Worm (Caenorhabditis elegans) whole organism, dauer: ENCODE results near the gene aqp-10.
"Not testable (repeated sequence)": the region's sequence is repeated elsewhere in the genome, so short reads cannot be mapped to it uniquely, and the experiment has no call there.

Experiments
- unc-62 ChIP-seq: sonication (generic microtip); optimal IDR thresholded peaks from 2 replicates; lab custom pipeline; 2017; ENCODE audit warnings: missing biosample characterization, missing genetic modification reagents, missing genetic modification characterization

Gene aqp-10

ce11 chrII:9773892-9774581, 4.4 kb upstream of the aqp-10 start, which contains the start of gene ZK1321.4:
TSS of gene ZK1321.4 (minus strand) at chrII:9773942.
- TF ChIP-seq unc-62 (GFP tag; lab: Kevin White, UChicago): no peak

DNA sequence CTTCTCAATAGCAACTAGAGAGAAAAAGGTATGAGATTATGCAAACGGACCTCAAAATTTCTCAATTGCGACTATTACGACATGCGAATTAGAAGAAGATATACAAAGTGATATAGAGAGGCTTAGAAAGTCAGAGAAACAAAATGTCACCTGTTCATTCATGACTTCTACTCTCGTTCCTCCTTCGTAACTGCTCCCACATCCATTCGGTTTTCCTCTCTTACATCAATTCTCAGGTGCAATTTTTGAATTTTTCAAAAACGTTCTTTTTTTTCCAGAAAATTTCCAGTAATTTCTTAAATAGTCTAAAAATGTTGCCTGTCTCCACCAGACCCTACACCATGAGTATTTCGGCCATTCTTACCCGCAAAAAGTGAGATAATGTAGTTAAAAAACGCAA, 5.0 kb downstream of the aqp-10 start:
- TF ChIP-seq unc-62 (GFP tag; lab: Kevin White, UChicago): no peak

- no peak for TF ChIP-seq unc-62 (GFP tag; lab: Kevin White, UChicago)
These were observed 10.3 kb downstream of the aqp-10 start for ce11 chrII:9759382-9759781.

- TF ChIP-seq unc-62 (GFP tag; lab: Kevin White, UChicago): no peak
These were observed 11.9 kb downstream of the aqp-10 start, which contains the start of gene shk-1 for ce11 chrII:9757651-9758282. TSS of gene shk-1 (plus strand) at chrII:9758232.

- no peak for TF ChIP-seq unc-62 (GFP tag; lab: Kevin White, UChicago)
These were observed 14.2 kb downstream of the aqp-10 start for ce11 chrII:9755425-9755824.

DNA sequence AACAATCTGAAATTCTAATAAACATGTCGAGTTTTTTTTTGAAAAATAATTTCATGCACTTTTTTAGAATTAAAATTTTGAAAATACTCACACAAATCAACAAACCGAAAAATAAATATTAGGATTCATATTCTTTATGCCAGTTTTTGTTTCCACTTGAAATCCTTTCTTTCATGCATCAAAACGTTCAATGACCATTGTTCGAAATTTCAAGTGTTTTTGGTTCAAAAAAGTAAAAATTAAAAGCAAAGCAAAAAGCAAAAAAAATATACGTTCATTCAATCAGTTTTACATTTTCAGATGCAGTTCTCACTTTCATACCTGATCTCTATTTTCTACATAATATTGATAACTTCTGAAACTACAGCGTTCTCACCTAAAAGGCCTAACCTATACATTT, 15.9 kb downstream of the aqp-10 start, which contains the start of gene ZK1321.1:
Gene ZK1321.1 (plus strand): TSS at position 301 of the 400 bp plus-strand sequence.
- no peak for TF ChIP-seq unc-62 (GFP tag; lab: Kevin White, UChicago)

DNA sequence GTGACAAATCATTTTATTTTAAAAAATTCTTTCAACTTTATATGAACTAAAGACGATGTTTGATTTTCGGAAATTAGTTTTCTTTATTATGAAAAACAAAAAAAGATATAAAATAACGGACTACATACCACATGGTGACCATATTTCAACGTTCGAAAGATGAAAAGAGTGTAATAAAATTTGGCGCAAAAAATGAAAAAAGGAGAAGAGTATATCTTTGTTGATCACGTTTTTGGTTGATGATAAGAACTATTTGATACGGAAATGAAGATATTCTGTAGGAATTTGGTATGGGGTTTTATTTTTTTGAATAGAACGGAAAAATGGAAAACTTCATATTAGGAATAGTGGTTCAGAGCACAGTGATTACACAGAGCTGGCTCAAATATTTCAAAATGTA, 16.6 kb downstream of the aqp-10 start, which contains the start of gene Y53C12B.7:
Gene Y53C12B.7 (minus strand): TSS at position 163 of the 400 bp plus-strand sequence.
- TF ChIP-seq unc-62 (GFP tag; lab: Kevin White, UChicago): no peak

DNA sequence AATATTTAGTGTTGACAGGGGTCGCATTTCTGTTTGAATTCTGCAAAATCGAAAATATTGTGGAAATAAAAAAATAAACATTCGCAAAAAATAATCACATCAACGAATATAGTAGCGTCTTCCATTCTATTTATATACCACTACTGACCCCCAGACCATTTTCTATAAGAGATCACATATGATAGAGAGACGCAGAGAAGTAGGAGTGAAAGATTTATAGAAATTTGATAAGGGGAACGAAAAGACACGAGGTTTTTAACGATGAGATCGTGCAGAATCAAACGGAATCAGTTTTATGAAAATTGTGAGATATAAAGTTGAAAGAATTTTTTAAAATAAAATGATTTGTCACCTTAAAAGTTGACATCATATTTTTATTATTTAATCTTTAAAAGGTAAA, 17.4 kb downstream of the aqp-10 start:
- TF ChIP-seq unc-62 (GFP tag; lab: Kevin White, UChicago): no peak

DNA sequence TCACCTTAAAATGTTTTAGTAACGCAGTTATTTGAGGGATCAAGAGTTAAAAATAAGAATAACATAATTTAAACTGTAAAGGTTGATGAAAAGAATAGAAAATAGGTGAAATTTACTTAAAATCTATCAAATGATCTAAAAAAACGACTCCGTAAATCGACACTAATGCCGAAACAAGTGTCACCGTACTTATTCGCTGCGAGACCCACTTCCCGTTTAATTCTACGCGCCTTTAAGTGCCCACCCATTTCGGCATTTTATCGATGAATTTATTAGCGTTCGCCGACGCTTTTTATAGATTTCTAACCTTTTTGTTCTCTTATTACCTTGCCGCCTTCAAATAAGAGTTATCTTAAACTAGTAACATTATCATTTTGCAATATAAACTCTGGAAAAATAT, 23.6 kb downstream of the aqp-10 start, which contains the start of the genes Y53C12B.1 and nos-3:
Gene Y53C12B.1 (minus strand): TSS at position 10 of the 400 bp plus-strand sequence.
Gene nos-3 (plus strand): TSS at position 248 of the 400 bp plus-strand sequence.
- TF ChIP-seq unc-62 (GFP tag; lab: Kevin White, UChicago): no peak

- TF ChIP-seq unc-62 (GFP tag; lab: Kevin White, UChicago): no peak
These were observed 26.9 kb downstream of the aqp-10 start, which contains the start of gene pno-1 for ce11 chrII:9742784-9743183. TSS of gene pno-1 (minus strand) at chrII:9742884.

DNA sequence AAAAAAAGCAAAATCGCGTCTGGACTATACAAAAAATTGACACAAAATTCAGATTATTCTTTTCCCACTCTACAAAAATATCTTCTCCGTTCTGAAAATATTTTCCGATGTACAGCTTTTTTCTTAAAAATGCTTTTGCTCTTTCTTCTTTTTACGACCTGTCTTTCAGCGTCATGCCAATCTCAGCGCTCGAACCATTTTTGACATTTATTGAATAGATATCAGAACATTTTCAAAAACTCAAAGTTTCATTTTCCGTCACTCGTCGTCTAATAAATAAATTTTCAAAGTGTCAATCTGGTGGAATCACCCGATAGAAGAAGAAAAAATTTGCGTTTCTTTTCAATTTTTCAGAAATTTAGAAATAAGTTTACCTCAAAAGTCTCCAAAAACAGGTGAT, 28.2 kb downstream of the aqp-10 start:
- no peak for TF ChIP-seq unc-62 (GFP tag; lab: Kevin White, UChicago)

- TF ChIP-seq unc-62 (GFP tag; lab: Kevin White, UChicago): no peak
These were observed 29.1 kb downstream of the aqp-10 start for ce11 chrII:9740552-9740951.

DNA sequence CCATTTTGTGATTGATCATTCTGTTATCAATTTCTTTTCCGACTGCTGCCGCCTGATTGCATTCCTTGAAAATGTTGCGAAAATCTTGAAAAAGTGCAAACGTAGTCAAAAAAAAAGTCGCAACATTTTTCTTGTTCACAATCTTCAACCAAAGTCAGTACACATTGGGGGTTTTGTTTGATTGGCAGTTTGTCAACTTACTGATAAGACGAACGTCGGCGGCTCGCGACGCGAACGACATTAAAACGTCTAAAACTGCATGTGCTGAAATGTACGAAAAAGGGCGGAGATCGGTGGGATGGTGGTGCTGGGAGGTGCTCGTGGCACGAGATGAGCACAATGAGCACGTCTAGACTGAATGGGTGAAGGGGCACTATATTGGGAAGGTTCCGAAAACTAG, 30.8 kb downstream of the aqp-10 start:
- no peak for TF ChIP-seq unc-62 (GFP tag; lab: Kevin White, UChicago)

DNA sequence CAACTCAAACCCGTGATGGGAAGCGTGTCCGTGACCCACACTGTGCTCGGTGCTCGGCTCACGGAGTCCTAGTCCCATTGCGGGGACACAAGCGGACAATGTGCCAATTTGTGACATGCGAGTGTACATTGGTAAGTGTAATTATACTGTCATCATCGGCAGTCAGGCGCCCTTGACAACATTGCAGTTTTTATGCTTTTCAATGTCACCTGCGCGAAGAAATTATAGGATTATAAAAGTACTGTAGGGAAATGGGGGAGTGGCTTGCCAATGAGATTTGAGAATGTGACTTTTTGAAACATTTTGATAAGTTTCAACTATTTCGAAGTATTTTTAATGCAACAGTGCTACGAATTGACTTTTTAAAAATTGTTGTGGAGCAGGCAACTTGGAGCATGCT, 33.9 kb downstream of the aqp-10 start:
- TF ChIP-seq unc-62 (GFP tag; lab: Kevin White, UChicago): no peak

DNA sequence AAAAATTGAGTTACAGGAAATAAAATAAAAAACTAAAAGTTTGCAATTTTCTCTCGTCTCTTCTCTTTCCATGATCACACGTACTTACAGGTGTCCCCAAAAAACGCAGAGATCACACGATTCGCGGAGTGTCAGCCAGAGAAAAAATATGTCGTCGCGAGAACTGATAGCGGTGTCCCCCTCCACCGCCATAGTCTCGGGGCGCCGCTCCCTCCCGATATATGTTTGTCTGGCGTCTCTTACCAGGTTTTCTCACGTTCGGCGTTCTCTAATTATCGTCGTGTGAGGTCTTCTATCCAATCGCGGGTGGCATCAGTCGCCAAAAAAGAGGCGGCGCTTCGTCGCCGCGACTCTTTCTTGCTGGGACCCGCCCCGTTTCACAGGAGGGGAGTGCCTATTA, 37.8 kb downstream of the aqp-10 start, which contains the start of gene mab-3:
Gene mab-3 (plus strand): TSS at position 328 of the 400 bp plus-strand sequence.
- not testable (repeated sequence) for TF ChIP-seq unc-62 (GFP tag; lab: Kevin White, UChicago)

DNA sequence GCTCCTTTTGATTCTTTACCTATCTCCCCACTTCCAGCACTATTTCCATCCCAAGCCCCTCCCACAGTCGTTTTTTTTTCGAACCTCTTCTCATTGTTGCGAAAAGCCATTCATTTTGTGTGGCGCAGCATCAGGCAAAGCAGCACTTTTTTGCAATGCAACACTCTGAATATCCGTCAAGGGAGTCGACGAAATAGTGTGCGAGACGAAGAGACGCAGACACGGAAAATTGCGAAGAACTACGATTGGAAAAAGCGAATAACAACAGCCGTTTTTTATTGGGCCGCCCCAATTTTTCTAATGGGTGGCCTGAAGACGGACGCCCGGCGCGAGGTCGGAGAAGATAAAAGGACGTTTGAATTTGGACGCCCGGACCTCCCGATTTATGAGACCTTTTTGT, 39.8 kb downstream of the aqp-10 start:
- no peak for TF ChIP-seq unc-62 (GFP tag; lab: Kevin White, UChicago)
